Fruit fly (Drosophila melanogaster) whole organism, embryonic: ENCODE data around the gene Dph3.

ENCODE experiments used
- Adf1 ChIP-seq: fragments of 200-800 bp; sonication (Bioruptor generic); IDR thresholded peaks from 2 replicates; pipeline ENCODE4 v1.3.6; 2022; ENCODE audit warnings: missing biosample characterization, missing genetic modification characterization
- CG10462 ChIP-seq: fragments of 200-800 bp; sonication (Bioruptor generic); optimal IDR thresholded peaks from 2 replicates; lab custom pipeline; 2016; ENCODE audit warnings: missing biosample characterization, missing genetic modification characterization
- CG11696 ChIP-seq: fragments of 200-800 bp; sonication (Bioruptor generic); IDR thresholded peaks from 2 replicates; pipeline ENCODE4 v1.3.6; 2022; ENCODE audit warnings: missing biosample characterization, missing genetic modification characterization
- CG11723 ChIP-seq: fragments of 200-800 bp; sonication (Bioruptor generic); optimal IDR thresholded peaks from 2 replicates; lab custom pipeline; 2017; ENCODE audit warnings: missing biosample characterization, mild to moderate bottlenecking, missing genetic modification characterization
- CG13775 ChIP-seq: fragments of 200-800 bp; sonication (Bioruptor generic); optimal IDR thresholded peaks from 3 replicates; lab custom pipeline; 2017; ENCODE audit warnings: missing biosample characterization, mild to moderate bottlenecking, missing genetic modification characterization
- CG14441 ChIP-seq: fragments of 200-800 bp; sonication (Bioruptor generic); IDR thresholded peaks from 2 replicates; pipeline ENCODE4 v1.3.6; 2022; ENCODE audit warnings: missing biosample characterization, missing genetic modification characterization
- CG14965 ChIP-seq: fragments of 200-800 bp; sonication (Bioruptor generic); optimal IDR thresholded peaks from 2 replicates; lab custom pipeline; 2016; ENCODE audit warnings: missing biosample characterization, missing genetic modification characterization, borderline replicate concordance
- CG1602 ChIP-seq: fragments of 200-800 bp; sonication (Bioruptor generic); optimal IDR thresholded peaks from 3 replicates; lab custom pipeline; 2016; ENCODE audit warnings: missing biosample characterization, missing genetic modification characterization
- CG17361 ChIP-seq: fragments of 200-800 bp; sonication (Bioruptor generic); IDR thresholded peaks from 3 replicates; pipeline ENCODE4 v1.3.6; 2022; ENCODE audit warnings: missing biosample characterization, missing genetic modification characterization
- CG2116 ChIP-seq: fragments of 200-800 bp; sonication (Bioruptor generic); optimal IDR thresholded peaks from 3 replicates; lab custom pipeline; 2018; ENCODE audit warnings: missing biosample characterization, mild to moderate bottlenecking, missing genetic modification characterization
- CG3726 ChIP-seq: fragments of 200-800 bp; sonication (Bioruptor generic); IDR thresholded peaks from 3 replicates; pipeline ENCODE4, ENCODE4 v1.3.6; 2022; ENCODE audit warnings: missing biosample characterization, missing genetic modification characterization
- CG42726 ChIP-seq: fragments of 200-800 bp; sonication (Bioruptor generic); IDR thresholded peaks from 2 replicates; pipeline ENCODE4 v1.3.6; 2022; ENCODE audit warnings: missing biosample characterization, missing genetic modification characterization; ENCODE audit not compliant: partially characterized antibody
- CG5245 ChIP-seq: fragments of 200-800 bp; sonication (Bioruptor generic); optimal IDR thresholded peaks from 3 replicates; lab custom pipeline; 2016; ENCODE audit warnings: missing biosample characterization, missing genetic modification characterization
- CG5953 ChIP-seq: fragments of 200-800 bp; sonication (Bioruptor generic); IDR thresholded peaks from 2 replicates; pipeline ENCODE4 v1.3.6; 2022; ENCODE audit warnings: missing biosample characterization, missing genetic modification characterization
- CG6272 ChIP-seq: fragments of 200-800 bp; sonication (Bioruptor generic); IDR thresholded peaks from 2 replicates; pipeline ENCODE4 v1.3.6; 2022; ENCODE audit warnings: missing biosample characterization, missing genetic modification characterization
- CG7786 ChIP-seq: fragments of 200-800 bp; sonication (Bioruptor generic); optimal IDR thresholded peaks from 2 replicates; lab custom pipeline; 2016; ENCODE audit warnings: missing biosample characterization, missing genetic modification characterization
- CG9609 ChIP-seq: fragments of 200-800 bp; sonication (Bioruptor generic); optimal IDR thresholded peaks from 3 replicates; lab custom pipeline; 2016; ENCODE audit warnings: missing biosample characterization, missing genetic modification characterization
- CrebB ChIP-seq: fragments of 200-800 bp; sonication (Bioruptor generic); optimal IDR thresholded peaks from 3 replicates; lab custom pipeline; 2018; ENCODE audit warnings: missing biosample characterization, mild to moderate bottlenecking, missing genetic modification characterization
- D ChIP-seq, 2 experiments: fragments of 200-800 bp in 1 of 2; fragments of >200 bp in 1 of 2; sonication (Bioruptor generic) in 1 of 2; optimal IDR thresholded peaks; 2 replicates in 1 of 2; 3 replicates in 1 of 2; lab custom pipeline; 2017; ENCODE audit warnings: mild to moderate bottlenecking in 1 of 2, missing biosample characterization in 1 of 2, missing genetic modification characterization in 1 of 2, missing genetic modification reagents in 1 of 2
- E2f2 ChIP-seq: fragments of 200-800 bp; sonication (Bioruptor generic); IDR thresholded peaks from 2 replicates; pipeline ENCODE4 v1.3.6; 2022; ENCODE audit warnings: missing biosample characterization, missing genetic modification characterization
- Elba2 ChIP-seq: fragments of 200-800 bp; sonication (Bioruptor generic); optimal IDR thresholded peaks from 3 replicates; lab custom pipeline; 2016; ENCODE audit warnings: missing biosample characterization, missing genetic modification characterization
- Fer1 ChIP-seq: fragments of 200-800 bp; sonication (Bioruptor generic); optimal IDR thresholded peaks from 2 replicates; lab custom pipeline; 2017; ENCODE audit warnings: missing biosample characterization, mild to moderate bottlenecking, missing genetic modification characterization
- Fer2 ChIP-seq: fragments of 200-800 bp; sonication (Bioruptor generic); optimal IDR thresholded peaks from 2 replicates; lab custom pipeline; 2018; ENCODE audit warnings: missing biosample characterization, mild to moderate bottlenecking, missing genetic modification characterization, moderate library complexity
- Hmr ChIP-seq: fragments of 200-800 bp; sonication (Bioruptor generic); optimal IDR thresholded peaks from 3 replicates; lab custom pipeline; 2017; ENCODE audit warnings: mild to moderate bottlenecking, missing biosample characterization, missing genetic modification reagents, missing genetic modification characterization
- Meics ChIP-seq: fragments of 200-800 bp; sonication (Bioruptor generic); optimal IDR thresholded peaks from 2 replicates; lab custom pipeline; 2017; ENCODE audit warnings: missing biosample characterization, mild to moderate bottlenecking, missing genetic modification characterization
- Myb ChIP-seq: fragments of 200-800 bp; sonication (Bioruptor generic); optimal IDR thresholded peaks from 2 replicates; lab custom pipeline; 2016; ENCODE audit warnings: missing biosample characterization, missing genetic modification characterization
- Optix ChIP-seq: fragments of 200-800 bp; sonication (Bioruptor generic); IDR thresholded peaks from 3 replicates; pipeline ENCODE4 v1.3.6; 2022; ENCODE audit warnings: missing biosample characterization, missing genetic modification characterization
- Taf1 ChIP-seq: fragments of 200-800 bp; sonication (Bioruptor generic); IDR thresholded peaks from 2 replicates; pipeline ENCODE4 v1.3.6; 2022; ENCODE audit warnings: missing biosample characterization, missing genetic modification characterization
- br ChIP-seq: fragments of >200 bp; optimal IDR thresholded peaks from 2 replicates; lab custom pipeline; 2017
- crc ChIP-seq: fragments of 200-800 bp; sonication (Bioruptor generic); optimal IDR thresholded peaks from 2 replicates; lab custom pipeline; 2016; ENCODE audit warnings: missing biosample characterization, missing genetic modification characterization
- crp ChIP-seq, 2 experiments: fragments of 200-800 bp; sonication (Bioruptor generic); optimal IDR thresholded peaks; 2 replicates in 1 of 2; 3 replicates in 1 of 2; lab custom pipeline; 2017; ENCODE audit warnings: missing biosample characterization in 2 of 2, missing genetic modification characterization in 2 of 2, mild to moderate bottlenecking in 1 of 2, moderate library complexity in 1 of 2
- ems ChIP-seq: fragments of 200-800 bp; sonication (Bioruptor generic); optimal IDR thresholded peaks from 3 replicates; lab custom pipeline; 2016; ENCODE audit warnings: missing biosample characterization, missing genetic modification characterization
- exex ChIP-seq: fragments of 200-800 bp; sonication (Bioruptor generic); optimal IDR thresholded peaks from 4 replicates; lab custom pipeline; 2018; ENCODE audit warnings: missing biosample characterization, mild to moderate bottlenecking, missing genetic modification characterization, moderate library complexity
- fd96Cb ChIP-seq: fragments of 200-800 bp; sonication (Bioruptor generic); optimal IDR thresholded peaks from 2 replicates; lab custom pipeline; 2018; ENCODE audit warnings: missing biosample characterization, mild to moderate bottlenecking, missing genetic modification characterization, moderate library complexity
- fru ChIP-seq: fragments of >200 bp; optimal IDR thresholded peaks from 2 replicates; lab custom pipeline; 2017
- fu2 ChIP-seq: fragments of 200-800 bp; sonication (Bioruptor generic); optimal IDR thresholded peaks from 2 replicates; lab custom pipeline; 2016; ENCODE audit warnings: missing biosample characterization, missing genetic modification characterization
- gro ChIP-seq: fragments of 200-800 bp; sonication (Bioruptor generic); optimal IDR thresholded peaks from 2 replicates; lab custom pipeline; 2016; ENCODE audit warnings: missing biosample characterization, missing genetic modification characterization
- gt ChIP-seq: fragments of 200-800 bp; sonication (Bioruptor generic); IDR thresholded peaks from 2 replicates; pipeline ENCODE4 v1.3.6; 2022; ENCODE audit warnings: missing biosample characterization, missing genetic modification characterization
- lab ChIP-seq: fragments of 200-800 bp; sonication (Bioruptor generic); optimal IDR thresholded peaks from 3 replicates; lab custom pipeline; 2017; ENCODE audit warnings: missing biosample characterization, missing genetic modification characterization, mild to moderate bottlenecking, moderate library complexity, missing genetic modification reagents
- luna ChIP-seq: fragments of 200-800 bp; sonication (Bioruptor generic); optimal IDR thresholded peaks from 2 replicates; lab custom pipeline; 2016; ENCODE audit warnings: missing biosample characterization, missing genetic modification characterization
- mld ChIP-seq: fragments of 200-800 bp; sonication (Bioruptor generic); IDR thresholded peaks from 3 replicates; pipeline ENCODE4 v1.3.6; 2022; ENCODE audit warnings: missing biosample characterization, missing genetic modification characterization; ENCODE audit not compliant: partially characterized antibody
- nau ChIP-seq: fragments of 200-800 bp; sonication (Bioruptor generic); optimal IDR thresholded peaks from 3 replicates; lab custom pipeline; 2017; ENCODE audit warnings: missing biosample characterization, mild to moderate bottlenecking, missing genetic modification characterization, missing genetic modification reagents
- org-1 ChIP-seq: fragments of 200-800 bp; sonication (Bioruptor generic); optimal IDR thresholded peaks from 2 replicates; lab custom pipeline; 2017; ENCODE audit warnings: missing biosample characterization, missing genetic modification characterization
- pfk ChIP-seq: fragments of 200-800 bp; sonication (Bioruptor generic); optimal IDR thresholded peaks from 2 replicates; lab custom pipeline; 2018; ENCODE audit warnings: missing biosample characterization, mild to moderate bottlenecking, missing genetic modification characterization, moderate library complexity
- row ChIP-seq: fragments of 200-800 bp; sonication (Bioruptor generic); IDR thresholded peaks from 3 replicates; pipeline ENCODE4 v1.3.6; 2022; ENCODE audit warnings: missing biosample characterization, missing genetic modification characterization
- sna ChIP-seq: fragments of 200-800 bp; sonication (Bioruptor generic); IDR thresholded peaks from 2 replicates; pipeline ENCODE4 v1.3.6; 2022; ENCODE audit warnings: missing biosample characterization, missing genetic modification characterization; ENCODE audit not compliant: partially characterized antibody
- toy ChIP-seq: fragments of 200-800 bp; sonication (Bioruptor generic); IDR thresholded peaks from 2 replicates; pipeline ENCODE4 v1.3.6; 2022; ENCODE audit warnings: missing biosample characterization, missing genetic modification characterization
- trh ChIP-seq: fragments of 200-800 bp; sonication (Bioruptor generic); optimal IDR thresholded peaks from 2 replicates; lab custom pipeline; 2016; ENCODE audit warnings: missing biosample characterization, missing genetic modification characterization
- unpg ChIP-seq: fragments of 200-800 bp; sonication (Bioruptor generic); optimal IDR thresholded peaks from 3 replicates; lab custom pipeline; 2018; ENCODE audit warnings: missing biosample characterization, mild to moderate bottlenecking, missing genetic modification characterization, moderate library complexity
- wek ChIP-seq: fragments of 200-800 bp; sonication (Bioruptor generic); optimal IDR thresholded peaks from 3 replicates; lab custom pipeline; 2018; ENCODE audit warnings: missing biosample characterization, mild to moderate bottlenecking, missing genetic modification characterization, moderate library complexity
- z ChIP-seq: fragments of 200-800 bp; sonication (Bioruptor generic); IDR thresholded peaks from 3 replicates; pipeline ENCODE4 v1.3.6; 2022; ENCODE audit warnings: missing biosample characterization, missing genetic modification characterization

Gene Dph3

dm6 chr3R:11214449-11214950, 17.2 kb upstream of the Dph3 start, which contains the start of gene ZnT86D (continued):
- peak; percentile 42 for TF ChIP-seq fu2 (GFP tag; lab: Kevin White, UChicago)
- TF ChIP-seq CG6272 (GFP tag; lab: Robert Waterston, UW): no peak
- TF ChIP-seq row: peak; percentile 98
- peak; percentile 75 for TF ChIP-seq Elba2 (GFP tag; lab: Kevin White, UChicago)
- no peak for TF ChIP-seq CG5953
- TF ChIP-seq CG1602 (GFP tag; lab: Kevin White, UChicago): peak; percentile 80
- TF ChIP-seq D (optimal IDR thresholded peaks at IDR 0.05; lab: Kevin White, UChicago): no peak
- TF ChIP-seq D (GFP tag; optimal IDR thresholded peaks at IDR 0.05; lab: Kevin White, UChicago): peak; percentile 12
- no peak for TF ChIP-seq toy (GFP tag; lab: Robert Waterston, UW)
- peak; percentile 84 for TF ChIP-seq CG17361 (GFP tag; lab: Robert Waterston, UW)
- TF ChIP-seq z (GFP tag; lab: Robert Waterston, UW): no peak
- no peak for TF ChIP-seq CG11723 (GFP tag; lab: Kevin White, UChicago)
- TF ChIP-seq pfk (GFP tag; lab: Kevin White, UChicago): peak; percentile 31
- TF ChIP-seq unpg (GFP tag; lab: Kevin White, UChicago): peak; percentile 58
- no peak for TF ChIP-seq CG3726
- TF ChIP-seq sna (GFP tag; lab: Robert Waterston, UW): no peak
- TF ChIP-seq CG9609: peak; percentile 38
- peak; percentile 64 for TF ChIP-seq Fer2 (tag; lab: Kevin White, UChicago)
- peak; percentile 71 for TF ChIP-seq lab
- TF ChIP-seq CG7786: peak; percentile 21
- peak; percentile 51 for TF ChIP-seq ems (GFP tag; lab: Kevin White, UChicago)
- peak; percentile 26; the same call in 1 of the 2 replicates for TF ChIP-seq E2f2 (GFP tag; lab: Robert Waterston, UW)
- TF ChIP-seq CG14441 (GFP tag; lab: Robert Waterston, UW): 0 out of 2 replicates have a peak, but pooled peaks have one; percentile 23
- TF ChIP-seq mld (GFP tag; lab: Robert Waterston, UW): no peak
- peak; percentile 18 for TF ChIP-seq CG5245 (GFP tag; lab: Kevin White, UChicago)
- TF ChIP-seq exex: peak; percentile 50
- TF ChIP-seq crp (GFP tag; optimal IDR thresholded peaks at IDR 0.05; lab: Kevin White, UChicago): peak in 1 of 2 experiments; percentile 20
- TF ChIP-seq fru (lab: Kevin White, UChicago): no peak
- no peak for TF ChIP-seq Taf1 (GFP tag; lab: Robert Waterston, UW)
- TF ChIP-seq org-1 (GFP tag; lab: Kevin White, UChicago): no peak
- peak; percentile 67 for TF ChIP-seq Fer1 (GFP tag; lab: Kevin White, UChicago)
- TF ChIP-seq CrebB (tag; lab: Kevin White, UChicago): peak; percentile 69
- no peak for TF ChIP-seq gt (GFP tag; lab: Robert Waterston, UW)
- peak; percentile 68 for TF ChIP-seq CG13775 (GFP tag; lab: Kevin White, UChicago)
- peak; percentile 75 for TF ChIP-seq Meics (GFP tag; lab: Kevin White, UChicago)
- TF ChIP-seq CG11696: no peak
- no peak for TF ChIP-seq trh (GFP tag; lab: Kevin White, UChicago)
- no peak for TF ChIP-seq CG2116
- TF ChIP-seq Adf1 (GFP tag; lab: Robert Waterston, UW): no peak
- no peak for TF ChIP-seq Optix
- peak; percentile 38 for TF ChIP-seq Myb (GFP tag; lab: Kevin White, UChicago)
- TF ChIP-seq gro (GFP tag; lab: Kevin White, UChicago): no peak
- no peak for TF ChIP-seq CG14965 (GFP tag; lab: Kevin White, UChicago)
- no peak for TF ChIP-seq crc (GFP tag; lab: Kevin White, UChicago)
- no peak for TF ChIP-seq CG42726
- no peak for TF ChIP-seq nau (GFP tag; lab: Kevin White, UChicago)
- TF ChIP-seq Hmr (GFP tag; lab: Kevin White, UChicago): peak; percentile 47
- no peak for TF ChIP-seq luna
- no peak for TF ChIP-seq CG10462 (GFP tag; lab: Kevin White, UChicago)
- TF ChIP-seq br (lab: Kevin White, UChicago): no peak
- TF ChIP-seq fd96Cb: peak; percentile 37
- no peak for TF ChIP-seq wek (GFP tag; lab: Kevin White, UChicago)
